Fruit fly (Drosophila melanogaster): Measurements from ENCODE around the gene CG5194.

CG5194 gene

DNA sequence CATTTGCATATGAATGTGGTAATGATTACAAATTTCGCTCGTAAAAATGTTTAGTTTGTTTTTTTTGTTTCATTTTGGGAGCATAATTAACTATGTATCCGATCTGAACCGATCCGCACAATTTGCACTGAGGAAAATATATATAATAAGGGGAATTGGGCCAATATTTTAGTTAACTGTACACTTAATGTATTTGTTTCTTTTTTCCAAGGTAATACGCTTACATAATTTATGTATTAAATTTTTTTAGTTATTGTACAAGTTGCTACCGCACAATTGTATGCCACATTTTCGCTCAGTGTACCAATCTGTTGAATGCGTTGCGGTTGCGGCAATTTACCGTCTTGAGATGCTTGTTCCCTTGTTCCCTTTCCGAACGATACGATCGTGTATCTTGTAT is 16.0 kb upstream of the CG5194 start (continued):
- peak; percentile 89 for TF ChIP-seq lmd (GFP tag; IDR thresholded peaks at IDR 0.05)
- TF ChIP-seq Fer3 (tag; optimal IDR thresholded peaks at IDR 0.05): peak; percentile 79
- no peak for TF ChIP-seq ash1 (GFP tag; optimal IDR thresholded peaks at IDR 0.05)
- TF ChIP-seq Lim3 (GFP tag; IDR thresholded peaks at IDR 0.05): peak; percentile 54; the same call in 1 of the 2 replicates
- TF ChIP-seq bcd (GFP tag; optimal IDR thresholded peaks at IDR 0.05): peak; percentile 74
- no peak for TF ChIP-seq yki (optimal IDR thresholded peaks at IDR 0.05)
- TF ChIP-seq tio (GFP tag; optimal IDR thresholded peaks at IDR 0.05): peak; percentile 70
- TF ChIP-seq CG9727 (GFP tag; optimal IDR thresholded peaks at IDR 0.05): peak; percentile 85
- peak; percentile 80 for TF ChIP-seq CG8765 (GFP tag; IDR thresholded peaks at IDR 0.05)
- TF ChIP-seq Xrp1 (GFP tag; IDR thresholded peaks at IDR 0.05): peak; percentile 91
- TF ChIP-seq CG13296 (GFP tag; optimal IDR thresholded peaks at IDR 0.05): peak; percentile 76
- TF ChIP-seq CG3407 (GFP tag; optimal IDR thresholded peaks at IDR 0.05): peak; percentile 76
- TF ChIP-seq CG7745 (tag; optimal IDR thresholded peaks at IDR 0.05): no peak
- TF ChIP-seq NfI (GFP tag; optimal IDR thresholded peaks at IDR 0.05): peak; percentile 73
- peak; percentile 85 for TF ChIP-seq CG9932 (GFP tag; IDR thresholded peaks at IDR 0.05)
- no peak for TF ChIP-seq GATAe (GFP tag; conservative IDR thresholded peaks at IDR 0.05)
- peak; percentile 60 for TF ChIP-seq NK7.1 (GFP tag; optimal IDR thresholded peaks at IDR 0.05)
- TF ChIP-seq CG6854 (GFP tag; optimal IDR thresholded peaks at IDR 0.05): peak; percentile 33
- peak; percentile 90 for TF ChIP-seq tgo (GFP tag; IDR thresholded peaks at IDR 0.05)
- peak; percentile 73 for TF ChIP-seq Antp (GFP tag; optimal IDR thresholded peaks at IDR 0.05)
- TF ChIP-seq Bteb2 (GFP tag; optimal IDR thresholded peaks at IDR 0.05): peak; percentile 75
- peak; percentile 88 for TF ChIP-seq phol (tag; optimal IDR thresholded peaks at IDR 0.05)
- TF ChIP-seq unpg (GFP tag; optimal IDR thresholded peaks at IDR 0.05): peak; percentile 92
- no peak for TF ChIP-seq CG15479 (GFP tag; optimal IDR thresholded peaks at IDR 0.05)
- TF ChIP-seq ara (GFP tag; IDR thresholded peaks at IDR 0.05): peak; percentile 89
- peak; percentile 81 for TF ChIP-seq gsb (GFP tag; IDR thresholded peaks at IDR 0.05)
- peak; percentile 66 for TF ChIP-seq CG9437 (GFP tag; optimal IDR thresholded peaks at IDR 0.05)
- no peak for TF ChIP-seq CG42726 (GFP tag; IDR thresholded peaks at IDR 0.05; ENCODE audit: partially characterized antibody)
- no peak for TF ChIP-seq ftz-f1 (GFP tag; optimal IDR thresholded peaks at IDR 0.05)
- TF ChIP-seq gro (GFP tag; optimal IDR thresholded peaks at IDR 0.05): peak; percentile 57
- TF ChIP-seq CG1647 (GFP tag; optimal IDR thresholded peaks at IDR 0.05): peak; percentile 78
- TF ChIP-seq slp2 (GFP tag; optimal IDR thresholded peaks at IDR 0.05): peak; percentile 70
- peak; percentile 82 for TF ChIP-seq ATbp (GFP tag; optimal IDR thresholded peaks at IDR 0.05)
- peak; percentile 86 for TF ChIP-seq CG15696 (tag; optimal IDR thresholded peaks at IDR 0.05)
- TF ChIP-seq CG2712 (tag; optimal IDR thresholded peaks at IDR 0.05): peak; percentile 89
- TF ChIP-seq CG14667 (GFP tag; IDR thresholded peaks at IDR 0.05): peak; percentile 84
- TF ChIP-seq CG17359 (tag; optimal IDR thresholded peaks at IDR 0.05): peak; percentile 86
- TF ChIP-seq CG1233 (GFP tag; optimal IDR thresholded peaks at IDR 0.05): peak; percentile 78
- TF ChIP-seq CG31224 (GFP tag; IDR thresholded peaks at IDR 0.05): peak; percentile 82
- peak; percentile 66 for TF ChIP-seq CG7786 (GFP tag; optimal IDR thresholded peaks at IDR 0.05)
- peak; percentile 65 for TF ChIP-seq CG13775 (GFP tag; optimal IDR thresholded peaks at IDR 0.05)
- TF ChIP-seq bab2 (GFP tag; optimal IDR thresholded peaks at IDR 0.05): peak; percentile 83
- TF ChIP-seq CG6813 (GFP tag; optimal IDR thresholded peaks at IDR 0.05): peak; percentile 74
- peak; percentile 56; the same call in 1 of the 3 replicates for TF ChIP-seq C15 (GFP tag; IDR thresholded peaks at IDR 0.05)
- peak; percentile 62 for TF ChIP-seq eyg (GFP tag; optimal IDR thresholded peaks at IDR 0.05)
- no peak for TF ChIP-seq BEAF-32 (GFP tag; optimal IDR thresholded peaks at IDR 0.05)
- TF ChIP-seq CG3847 (GFP tag; IDR thresholded peaks at IDR 0.05): peak; percentile 73
- peak; percentile 81; the same call in 2 of the 3 replicates for TF ChIP-seq jigr1 (GFP tag; IDR thresholded peaks at IDR 0.05)
- peak; percentile 50 for TF ChIP-seq CG16815 (GFP tag; optimal IDR thresholded peaks at IDR 0.05)
- no peak for TF ChIP-seq hth (optimal IDR thresholded peaks at IDR 0.05)
- TF ChIP-seq HLHmδ (GFP tag; optimal IDR thresholded peaks at IDR 0.05): no peak
- TF ChIP-seq CG9609 (GFP tag; optimal IDR thresholded peaks at IDR 0.05): peak; percentile 60

All from whole organism, embryonic.